Worm (Caenorhabditis elegans): ENCODE data around the gene ZK637.14.

ZK637.14 gene

ce11 chrIII:8839813-8840212, 49.1 kb downstream of the ZK637.14 start:
- TF ChIP-seq nhr-25 (tag; optimal IDR thresholded peaks at IDR 0.05) (peak; percentile 14), elt-1 (tag; optimal IDR thresholded peaks at IDR 0.05) (no peak), nhr-23 (tag; optimal IDR thresholded peaks at IDR 0.05) (peak; percentile 56)

Measured in whole organism, L3 larva.